Fruit fly (Drosophila melanogaster): ENCODE measurements around the gene Dys.

The Dys gene

dm6 chr3R:19460409-19461217 lies at the start of gene Dys:
Gene Dys (plus strand): TSS chr3R:19461085.
- peak; percentile 2 for TF ChIP-seq bab1 (GFP tag; optimal IDR thresholded peaks at IDR 0.05)
- TF ChIP-seq kay (GFP tag; ENCODE audit: borderline replicate concordance): peak; percentile 70
- TF ChIP-seq tj (GFP tag; optimal IDR thresholded peaks at IDR 0.05): peak; percentile 41
- TF ChIP-seq cic (GFP tag; optimal IDR thresholded peaks at IDR 0.05): peak; percentile 97
- no peak for TF ChIP-seq ovo (GFP tag; optimal IDR thresholded peaks at IDR 0.05)
- peak; percentile 71 for TF ChIP-seq Crg-1 (GFP tag; optimal IDR thresholded peaks at IDR 0.05)
- TF ChIP-seq pad (GFP tag; optimal IDR thresholded peaks at IDR 0.05): peak; percentile 79
- peak; percentile 68 for TF ChIP-seq Hr96 (GFP tag; optimal IDR thresholded peaks at IDR 0.05)
- peak; percentile 62 for TF ChIP-seq Mnt (GFP tag; optimal IDR thresholded peaks at IDR 0.05)
- peak; percentile 80 for TF ChIP-seq Clk (GFP tag; optimal IDR thresholded peaks at IDR 0.05)
- peak; percentile 29 for TF ChIP-seq toe (GFP tag; optimal IDR thresholded peaks at IDR 0.05)
- TF ChIP-seq CG33017 (tag; optimal IDR thresholded peaks at IDR 0.05): peak; percentile 97
- peak; percentile 91 for TF ChIP-seq CG11617 (GFP tag; optimal IDR thresholded peaks at IDR 0.05)
- peak; percentile 94 for TF ChIP-seq CG12768 (GFP tag; optimal IDR thresholded peaks at IDR 0.05)
- TF ChIP-seq CG1620 (GFP tag; optimal IDR thresholded peaks at IDR 0.05): no peak
- TF ChIP-seq CG5204 (GFP tag; optimal IDR thresholded peaks at IDR 0.05): peak; percentile 80
- peak; percentile 83 for TF ChIP-seq CG7045 (GFP tag; optimal IDR thresholded peaks at IDR 0.05)
- TF ChIP-seq cnc (optimal IDR thresholded peaks at IDR 0.05): no peak
- TF ChIP-seq CG14711 (tag; optimal IDR thresholded peaks at IDR 0.05): peak; percentile 91
- TF ChIP-seq CG7101 (tag; optimal IDR thresholded peaks at IDR 0.05): peak; percentile 96

- TF ChIP-seq cic (GFP tag; optimal IDR thresholded peaks at IDR 0.05): no peak
- TF ChIP-seq ovo (GFP tag; optimal IDR thresholded peaks at IDR 0.05): no peak
- TF ChIP-seq kay (GFP tag; ENCODE audit: borderline replicate concordance): no peak
- no peak for TF ChIP-seq Crg-1 (GFP tag; optimal IDR thresholded peaks at IDR 0.05)
- TF ChIP-seq Hr96 (GFP tag; optimal IDR thresholded peaks at IDR 0.05): no peak
- no peak for TF ChIP-seq CG5204 (GFP tag; optimal IDR thresholded peaks at IDR 0.05)
- TF ChIP-seq CG14711 (tag; optimal IDR thresholded peaks at IDR 0.05): no peak
Observed at dm6 chr3R:19411371-19411770, 49.5 kb upstream of the Dys start.

- TF ChIP-seq kay (GFP tag; ENCODE audit: borderline replicate concordance) (no peak), CG12768 (GFP tag; optimal IDR thresholded peaks at IDR 0.05) (no peak), ovo (GFP tag; optimal IDR thresholded peaks at IDR 0.05) (no peak), toe (GFP tag; optimal IDR thresholded peaks at IDR 0.05) (no peak), Hr96 (GFP tag; optimal IDR thresholded peaks at IDR 0.05) (no peak), cnc (optimal IDR thresholded peaks at IDR 0.05) (no peak), CG14711 (tag; optimal IDR thresholded peaks at IDR 0.05) (no peak)
Observed at dm6 chr3R:19412434-19412833, 48.5 kb upstream of the Dys start, which contains the start of gene CG31221. Gene CG31221 (plus strand): TSS chr3R:19412689.

dm6 chr3R:19425099-19425498 lies 35.8 kb upstream of the Dys start, which contains the start of gene CG3517:
Gene CG3517 (minus strand): TSS chr3R:19425199.
- TF ChIP-seq CG14711 (tag; optimal IDR thresholded peaks at IDR 0.05) (no peak), tj (GFP tag; optimal IDR thresholded peaks at IDR 0.05) (no peak), CG1620 (GFP tag; optimal IDR thresholded peaks at IDR 0.05) (no peak), CG7101 (tag; optimal IDR thresholded peaks at IDR 0.05) (no peak), Clk (GFP tag; optimal IDR thresholded peaks at IDR 0.05) (no peak), Mnt (GFP tag; optimal IDR thresholded peaks at IDR 0.05) (no peak), CG12768 (GFP tag; optimal IDR thresholded peaks at IDR 0.05) (no peak), Hr96 (GFP tag; optimal IDR thresholded peaks at IDR 0.05) (no peak), CG11617 (GFP tag; optimal IDR thresholded peaks at IDR 0.05) (no peak), CG7045 (GFP tag; optimal IDR thresholded peaks at IDR 0.05) (no peak), CG5204 (GFP tag; optimal IDR thresholded peaks at IDR 0.05) (no peak), Crg-1 (GFP tag; optimal IDR thresholded peaks at IDR 0.05) (no peak)

dm6 chr3R:19461218-19461526 lies 287 bp downstream of the Dys start:
- TF ChIP-seq tj (GFP tag; optimal IDR thresholded peaks at IDR 0.05) (no peak), cic (GFP tag; optimal IDR thresholded peaks at IDR 0.05) (no peak), ovo (GFP tag; optimal IDR thresholded peaks at IDR 0.05) (no peak), CG11617 (GFP tag; optimal IDR thresholded peaks at IDR 0.05) (no peak), Hr96 (GFP tag; optimal IDR thresholded peaks at IDR 0.05) (no peak), CG7045 (GFP tag; optimal IDR thresholded peaks at IDR 0.05) (no peak), pad (GFP tag; optimal IDR thresholded peaks at IDR 0.05) (no peak), CG14711 (tag; optimal IDR thresholded peaks at IDR 0.05) (no peak), CG5204 (GFP tag; optimal IDR thresholded peaks at IDR 0.05) (no peak), Clk (GFP tag; optimal IDR thresholded peaks at IDR 0.05) (no peak), toe (GFP tag; optimal IDR thresholded peaks at IDR 0.05) (no peak), kay (GFP tag; ENCODE audit: borderline replicate concordance) (no peak), Mnt (GFP tag; optimal IDR thresholded peaks at IDR 0.05) (no peak), Crg-1 (GFP tag; optimal IDR thresholded peaks at IDR 0.05) (no peak), CG7101 (tag; optimal IDR thresholded peaks at IDR 0.05) (no peak), cnc (optimal IDR thresholded peaks at IDR 0.05) (no peak)

dm6 chr3R:19463016-19463664 lies 2.3 kb downstream of the Dys start, which contains the start of gene Scsalpha2:
Gene Scsalpha2 (minus strand): TSS chr3R:19463066.
- TF ChIP-seq Clk (GFP tag; optimal IDR thresholded peaks at IDR 0.05) (no peak), Crg-1 (GFP tag; optimal IDR thresholded peaks at IDR 0.05) (no peak), pad (GFP tag; optimal IDR thresholded peaks at IDR 0.05) (no peak), bab1 (GFP tag; optimal IDR thresholded peaks at IDR 0.05) (peak; percentile 27), CG7101 (tag; optimal IDR thresholded peaks at IDR 0.05) (peak; percentile 1)

Measured in whole organism, adult.